Worm (Caenorhabditis elegans) whole organism, L3 larva: ENCODE results near the gene F41G4.7.

Source experiments
- R02D3.7 ChIP-seq: fragments of 150-350 bp; optimal IDR thresholded peaks from 2 replicates; lab custom pipeline; 2014; ENCODE audit warnings: missing biosample characterization, missing genetic modification characterization
- ZK546.5 ChIP-seq: sonication (generic microtip); optimal IDR thresholded peaks from 2 replicates; lab custom pipeline; 2017; ENCODE audit warnings: missing biosample characterization, missing genetic modification characterization
- aly-2 ChIP-seq: fragments of 150-350 bp; optimal IDR thresholded peaks from 2 replicates; lab custom pipeline; 2014; ENCODE audit warnings: missing biosample characterization, missing genetic modification characterization
- ama-1 ChIP-seq: fragments of 150-350 bp; optimal IDR thresholded peaks from 2 replicates; lab custom pipeline; 2018
- ceh-16 ChIP-seq: sonication (generic microtip); optimal IDR thresholded peaks from 2 replicates; lab custom pipeline; 2017; ENCODE audit warnings: missing biosample characterization, missing genetic modification characterization
- ceh-28 ChIP-seq: fragments of 150-350 bp; optimal IDR thresholded peaks from 2 replicates; lab custom pipeline; 2014; ENCODE audit warnings: missing biosample characterization, missing genetic modification reagents, missing genetic modification characterization
- ceh-82 ChIP-seq: fragments of 150-350 bp; optimal IDR thresholded peaks from 2 replicates; lab custom pipeline; 2014; ENCODE audit warnings: missing biosample characterization, missing genetic modification characterization
- ceh-9 ChIP-seq: sonication (generic microtip); optimal IDR thresholded peaks from 2 replicates; lab custom pipeline; 2018; ENCODE audit warnings: missing biosample characterization, missing genetic modification characterization
- daf-12 ChIP-seq: fragments of 150-350 bp; optimal IDR thresholded peaks from 2 replicates; lab custom pipeline; 2014; ENCODE audit warnings: missing biosample characterization, missing genetic modification reagents, missing genetic modification characterization
- egl-27 ChIP-seq: sonication (generic microtip); optimal IDR thresholded peaks from 4 replicates; lab custom pipeline; 2017; ENCODE audit warnings: missing biosample characterization, missing genetic modification reagents, missing genetic modification characterization
- egl-5 ChIP-seq: fragments of 150-350 bp; optimal IDR thresholded peaks from 2 replicates; lab custom pipeline; 2017; ENCODE audit warnings: missing biosample characterization, missing genetic modification reagents, missing genetic modification characterization, inconsistent platforms
- elt-1 ChIP-seq: fragments of 150-350 bp; optimal IDR thresholded peaks from 2 replicates; lab custom pipeline; 2014; ENCODE audit warnings: missing biosample characterization, missing genetic modification characterization
- elt-2 ChIP-seq: sonication (generic microtip); optimal IDR thresholded peaks from 2 replicates; lab custom pipeline; 2016; ENCODE audit warnings: missing genetic modification reagents, mild to moderate bottlenecking, missing genetic modification characterization, missing compliant biosample characterization
- elt-3 ChIP-seq, 3 experiments: fragments of 150-350 bp in 1 of 3; sonication (generic microtip) in 2 of 3; optimal IDR thresholded peaks; 2 replicates in 2 of 3; 4 replicates in 1 of 3; lab custom pipeline; 2014 to 2017; ENCODE audit warnings: missing biosample characterization in 3 of 3, missing genetic modification characterization in 3 of 3
- eor-1 ChIP-seq, 2 experiments: fragments of 150-350 bp; optimal IDR thresholded peaks; 2 replicates each; lab custom pipeline; 2014 to 2018; ENCODE audit warnings: missing biosample characterization in 2 of 2, missing genetic modification characterization in 2 of 2
- fkh-10 ChIP-seq: sonication (generic microtip); optimal IDR thresholded peaks from 2 replicates; lab custom pipeline; 2017; ENCODE audit warnings: missing biosample characterization, missing genetic modification reagents, missing genetic modification characterization
- fkh-2 ChIP-seq: fragments of 150-350 bp; optimal IDR thresholded peaks from 2 replicates; lab custom pipeline; 2014; ENCODE audit warnings: missing biosample characterization, missing genetic modification reagents, missing genetic modification characterization
- fos-1 ChIP-seq: fragments of 150-350 bp; optimal IDR thresholded peaks from 2 replicates; lab custom pipeline; 2014; ENCODE audit warnings: missing biosample characterization, missing genetic modification characterization
- hmg-11 ChIP-seq: sonication (generic microtip); optimal IDR thresholded peaks from 2 replicates; lab custom pipeline; 2016; ENCODE audit warnings: missing genetic modification characterization, missing compliant biosample characterization
- jun-1 ChIP-seq: fragments of 150-350 bp; optimal IDR thresholded peaks from 2 replicates; lab custom pipeline; 2014; ENCODE audit warnings: missing biosample characterization, missing genetic modification reagents, missing genetic modification characterization
- lin-15B ChIP-seq: fragments of 150-350 bp; optimal IDR thresholded peaks from 2 replicates; lab custom pipeline; 2014; ENCODE audit warnings: missing biosample characterization, missing genetic modification characterization
- lin-39 ChIP-seq: fragments of 150-350 bp; optimal IDR thresholded peaks from 2 replicates; lab custom pipeline; 2018; ENCODE audit warnings: missing biosample characterization, missing genetic modification reagents, missing genetic modification characterization
- lsy-12 ChIP-seq: sonication (generic microtip); optimal IDR thresholded peaks from 2 replicates; lab custom pipeline; 2016; ENCODE audit warnings: mild to moderate bottlenecking, missing genetic modification characterization, missing compliant biosample characterization
- mdl-1 ChIP-seq: fragments of 150-350 bp; optimal IDR thresholded peaks from 2 replicates; lab custom pipeline; 2014; ENCODE audit warnings: missing biosample characterization, missing genetic modification characterization
- mml-1 ChIP-seq: fragments of 150-350 bp; sonication (generic microtip); optimal IDR thresholded peaks from 3 replicates; lab custom pipeline; 2014; ENCODE audit warnings: missing biosample characterization, missing genetic modification characterization
- nfya-1 ChIP-seq: sonication (generic microtip); optimal IDR thresholded peaks from 2 replicates; lab custom pipeline; 2017; ENCODE audit warnings: missing genetic modification characterization, mild to moderate bottlenecking, missing compliant biosample characterization, antibody characterized with exemption, moderate library complexity; ENCODE audit not compliant: insufficient read depth
- nhr-11 ChIP-seq: fragments of 150-350 bp; optimal IDR thresholded peaks from 2 replicates; lab custom pipeline; 2014; ENCODE audit warnings: missing biosample characterization, missing genetic modification characterization
- nhr-12 ChIP-seq: fragments of 150-350 bp; optimal IDR thresholded peaks from 2 replicates; lab custom pipeline; 2014; ENCODE audit warnings: missing biosample characterization, missing genetic modification characterization
- nhr-23 ChIP-seq: fragments of 150-350 bp; optimal IDR thresholded peaks from 2 replicates; lab custom pipeline; 2014; ENCODE audit warnings: missing biosample characterization, missing genetic modification reagents, missing genetic modification characterization
- nhr-237 ChIP-seq: fragments of 150-350 bp; optimal IDR thresholded peaks from 2 replicates; lab custom pipeline; 2014; ENCODE audit warnings: missing biosample characterization, missing genetic modification characterization
- nhr-25 ChIP-seq: sonication (generic microtip); optimal IDR thresholded peaks from 2 replicates; lab custom pipeline; 2017; ENCODE audit warnings: missing biosample characterization, missing genetic modification characterization
- nhr-28 ChIP-seq: fragments of 150-350 bp; optimal IDR thresholded peaks from 2 replicates; lab custom pipeline; 2014; ENCODE audit warnings: missing biosample characterization, missing genetic modification characterization
- nhr-43 ChIP-seq: sonication (generic microtip); optimal IDR thresholded peaks from 2 replicates; lab custom pipeline; 2016; ENCODE audit warnings: mild to moderate bottlenecking, missing genetic modification characterization, missing compliant biosample characterization; ENCODE audit not compliant: poor library complexity, severe bottlenecking
- nhr-67 ChIP-seq: fragments of 150-350 bp; optimal IDR thresholded peaks from 2 replicates; lab custom pipeline; 2014; ENCODE audit warnings: missing biosample characterization, missing genetic modification characterization
- nhr-76 ChIP-seq: fragments of 150-350 bp; sonication (generic microtip); optimal IDR thresholded peaks from 5 replicates; lab custom pipeline; 2014; ENCODE audit warnings: missing biosample characterization, missing genetic modification characterization
- nhr-77 ChIP-seq: fragments of 150-350 bp; optimal IDR thresholded peaks from 2 replicates; lab custom pipeline; 2014; ENCODE audit warnings: missing biosample characterization, missing genetic modification characterization
- pha-4 ChIP-seq: fragments of 150-350 bp; optimal IDR thresholded peaks from 2 replicates; lab custom pipeline; 2014; ENCODE audit warnings: missing biosample characterization, missing genetic modification reagents, missing genetic modification characterization
- pqm-1 ChIP-seq: fragments of 150-350 bp; optimal IDR thresholded peaks from 2 replicates; lab custom pipeline; 2017; ENCODE audit warnings: missing biosample characterization, missing genetic modification characterization, inconsistent platforms
- sea-2 ChIP-seq: fragments of 150-350 bp; sonication (generic microtip); optimal IDR thresholded peaks from 4 replicates; lab custom pipeline; 2014; ENCODE audit warnings: missing biosample characterization, missing genetic modification reagents, missing genetic modification characterization
- skn-1 ChIP-seq: fragments of 150-350 bp; optimal IDR thresholded peaks from 2 replicates; lab custom pipeline; 2014; ENCODE audit warnings: missing biosample characterization, missing genetic modification characterization
- snpc-4 ChIP-seq: fragments of 150-350 bp; optimal IDR thresholded peaks from 2 replicates; lab custom pipeline; 2014; ENCODE audit warnings: missing biosample characterization, missing genetic modification characterization
- tbx-2 ChIP-seq: sonication (generic microtip); optimal IDR thresholded peaks from 2 replicates; lab custom pipeline; 2016; ENCODE audit warnings: mild to moderate bottlenecking, missing genetic modification characterization, missing compliant biosample characterization
- unc-39 ChIP-seq: sonication (generic microtip); optimal IDR thresholded peaks from 4 replicates; lab custom pipeline; 2017; ENCODE audit warnings: missing biosample characterization, missing genetic modification characterization
- unc-62 ChIP-seq: fragments of 150-350 bp; sonication (generic microtip); optimal IDR thresholded peaks from 4 replicates; lab custom pipeline; 2014; ENCODE audit warnings: missing biosample characterization, missing genetic modification reagents, missing genetic modification characterization
- zag-1 ChIP-seq: fragments of 150-350 bp; optimal IDR thresholded peaks from 2 replicates; lab custom pipeline; 2014; ENCODE audit warnings: missing biosample characterization, missing genetic modification characterization
- ztf-11 ChIP-seq: fragments of 150-350 bp; optimal IDR thresholded peaks from 2 replicates; lab custom pipeline; 2014; ENCODE audit warnings: missing biosample characterization, missing genetic modification characterization
- ztf-4 ChIP-seq: fragments of 150-350 bp; optimal IDR thresholded peaks from 2 replicates; lab custom pipeline; 2014; ENCODE audit warnings: missing biosample characterization, missing genetic modification characterization

The F41G4.7 gene

DNA sequence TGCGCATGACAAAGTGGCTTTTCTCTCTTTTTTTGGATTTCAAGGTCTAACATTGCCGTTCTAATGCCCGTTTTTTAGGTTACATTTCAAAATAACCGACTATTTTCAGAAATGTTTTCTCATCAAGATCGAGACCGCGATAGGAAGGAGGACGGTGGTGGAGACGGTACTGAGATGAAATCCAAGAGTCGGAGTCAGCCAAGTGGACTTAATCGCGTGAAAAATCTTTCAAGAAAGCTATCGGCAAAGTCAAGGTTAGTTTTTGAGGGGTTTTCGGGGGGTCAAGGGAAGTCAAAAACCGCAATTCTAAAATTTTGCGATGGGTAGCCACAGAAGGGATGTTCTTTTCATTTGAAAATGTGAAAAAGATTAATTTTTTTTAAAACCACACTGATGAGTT is 40.2 kb downstream of the F41G4.7 start, which contains the start of gene aak-2:
Gene aak-2, plus strand, starts transcription at position 110 of the 400 bp plus-strand sequence.
- TF ChIP-seq lin-39 (tag; lab: Kevin White, UChicago) = no peak
- no peak for TF ChIP-seq aly-2 (tag; lab: Kevin White, UChicago)
- TF ChIP-seq fos-1 = no peak
- TF ChIP-seq ceh-9 = no peak
- TF ChIP-seq fkh-2 (tag; lab: Kevin White, UChicago) = no peak
- no peak for TF ChIP-seq nhr-77 (tag; lab: Kevin White, UChicago)
- no peak for TF ChIP-seq pha-4
- TF ChIP-seq elt-2 (tag; lab: Kevin White, UChicago) = no peak
- TF ChIP-seq snpc-4 (tag; lab: Kevin White, UChicago) = no peak
- TF ChIP-seq skn-1 (tag; lab: Kevin White, UChicago) = no peak
- TF ChIP-seq nhr-23 (tag; lab: Kevin White, UChicago) = peak; percentile 17
- TF ChIP-seq R02D3.7 (tag; lab: Kevin White, UChicago) = no peak
- peak; percentile 80 for TF ChIP-seq nhr-25 (tag; lab: Kevin White, UChicago)
- TF ChIP-seq nfya-1 (tag; lab: Kevin White, UChicago) = no peak
- TF ChIP-seq nhr-11 = no peak
- TF ChIP-seq ceh-16 (tag; lab: Kevin White, UChicago) = peak; percentile 14
- TF ChIP-seq hmg-11 (tag; lab: Kevin White, UChicago) = no peak
- no peak for TF ChIP-seq elt-3 (tag; optimal IDR thresholded peaks at IDR 0.05; lab: Kevin White, UChicago)
- TF ChIP-seq elt-1 = peak; percentile 76
- no peak for TF ChIP-seq ZK546.5 (tag; lab: Kevin White, UChicago)
- TF ChIP-seq nhr-76 (tag; lab: Kevin White, UChicago) = no peak
- no peak for TF ChIP-seq lsy-12 (tag; lab: Kevin White, UChicago)
- TF ChIP-seq mml-1 (tag; lab: Kevin White, UChicago) = no peak
- TF ChIP-seq nhr-43 = no peak

- TF ChIP-seq elt-3 (tag; optimal IDR thresholded peaks at IDR 0.05; lab: Kevin White, UChicago) (no peak), fos-1 (no peak), R02D3.7 (tag; lab: Kevin White, UChicago) (no peak), lin-15B (tag; lab: Kevin White, UChicago) (no peak), nhr-237 (tag; lab: Kevin White, UChicago) (no peak), unc-39 (tag; lab: Kevin White, UChicago) (no peak), skn-1 (tag; lab: Kevin White, UChicago) (no peak), nhr-11 (no peak), nfya-1 (tag; lab: Kevin White, UChicago) (peak; percentile 49), egl-5 (no peak), nhr-12 (tag; lab: Kevin White, UChicago) (no peak), mdl-1 (tag; lab: Kevin White, UChicago) (no peak), fkh-10 (GFP tag; lab: Kevin White, UChicago) (no peak), tbx-2 (tag; lab: Kevin White, UChicago) (no peak), nhr-76 (tag; lab: Kevin White, UChicago) (no peak), lsy-12 (tag; lab: Kevin White, UChicago) (no peak), ama-1 (lab: Kevin White, UChicago) (peak; percentile 16), ceh-28 (no peak), ztf-4 (tag; lab: Kevin White, UChicago) (no peak), nhr-67 (tag; lab: Kevin White, UChicago) (no peak), nhr-28 (tag; lab: Kevin White, UChicago) (no peak), fkh-2 (tag; lab: Kevin White, UChicago) (no peak), ceh-9 (no peak), snpc-4 (tag; lab: Kevin White, UChicago) (no peak), aly-2 (tag; lab: Kevin White, UChicago) (no peak), nhr-77 (tag; lab: Kevin White, UChicago) (no peak), ceh-16 (tag; lab: Kevin White, UChicago) (no peak), mml-1 (tag; lab: Kevin White, UChicago) (no peak), ceh-82 (no peak), zag-1 (no peak), pha-4 (peak; percentile 57), hmg-11 (tag; lab: Kevin White, UChicago) (peak; percentile 21), elt-2 (tag; lab: Kevin White, UChicago) (peak; percentile 18), lin-39 (tag; lab: Kevin White, UChicago) (peak; percentile 56), elt-1 (no peak), ZK546.5 (tag; lab: Kevin White, UChicago) (no peak), nhr-23 (tag; lab: Kevin White, UChicago) (no peak), nhr-43 (peak; percentile 65), daf-12 (no peak), nhr-25 (tag; lab: Kevin White, UChicago) (no peak), pqm-1 (tag; lab: Kevin White, UChicago) (no peak), eor-1 (tag; optimal IDR thresholded peaks at IDR 0.05; lab: Kevin White, UChicago) (no peak), jun-1 (tag; lab: Kevin White, UChicago) (no peak), sea-2 (GFP tag; lab: Kevin White, UChicago) (no peak), unc-62 (GFP tag; lab: Kevin White, UChicago) (no peak), egl-27 (tag; lab: Kevin White, UChicago) (no peak), ztf-11 (tag; lab: Kevin White, UChicago) (no peak)
Observed at ce11 chrX:16793470-16793869, 42.7 kb downstream of the F41G4.7 start.
